Fruit fly (Drosophila melanogaster) whole organism, embryonic: ENCODE results near the gene CG43063.

ENCODE experiments used
- Antp ChIP-seq: fragments of 200-800 bp; sonication (Bioruptor generic); optimal IDR thresholded peaks from 3 replicates; lab custom pipeline; 2016; ENCODE audit warnings: missing biosample characterization, missing genetic modification characterization
- CG10147 ChIP-seq: fragments of 200-800 bp; sonication (Bioruptor generic); optimal IDR thresholded peaks from 2 replicates; lab custom pipeline; 2019; ENCODE audit warnings: missing biosample characterization, mild to moderate bottlenecking, missing genetic modification characterization, moderate library complexity
- CG10543 ChIP-seq: fragments of 200-800 bp; sonication (Bioruptor generic); optimal IDR thresholded peaks from 3 replicates; lab custom pipeline; 2017; ENCODE audit warnings: missing biosample characterization, mild to moderate bottlenecking, missing genetic modification characterization, moderate library complexity
- CG10565 ChIP-seq: fragments of 200-800 bp; sonication (Bioruptor generic); optimal IDR thresholded peaks from 3 replicates; lab custom pipeline; 2016; ENCODE audit warnings: missing biosample characterization, mild to moderate bottlenecking, missing genetic modification characterization
- CG11723 ChIP-seq: fragments of 200-800 bp; sonication (Bioruptor generic); optimal IDR thresholded peaks from 2 replicates; lab custom pipeline; 2017; ENCODE audit warnings: missing biosample characterization, mild to moderate bottlenecking, missing genetic modification characterization
- CG12219 ChIP-seq: fragments of 200-800 bp; sonication (Bioruptor generic); optimal IDR thresholded peaks from 3 replicates; lab custom pipeline; 2018; ENCODE audit warnings: missing biosample characterization, mild to moderate bottlenecking, missing genetic modification characterization
- CG15696 ChIP-seq: fragments of 200-800 bp; sonication (Bioruptor generic); optimal IDR thresholded peaks from 2 replicates; lab custom pipeline; 2019; ENCODE audit warnings: missing biosample characterization, mild to moderate bottlenecking, missing genetic modification characterization, moderate library complexity
- CG17912 ChIP-seq: fragments of 200-800 bp; sonication (Bioruptor generic); optimal IDR thresholded peaks from 2 replicates; lab custom pipeline; 2018; ENCODE audit warnings: missing biosample characterization, mild to moderate bottlenecking, missing genetic modification characterization
- CG18619 ChIP-seq: fragments of 200-800 bp; sonication (Bioruptor generic); optimal IDR thresholded peaks from 3 replicates; lab custom pipeline; 2017; ENCODE audit warnings: missing biosample characterization, mild to moderate bottlenecking, missing genetic modification characterization
- CG3065 ChIP-seq: fragments of 200-800 bp; sonication (Bioruptor generic); optimal IDR thresholded peaks from 2 replicates; lab custom pipeline; 2016; ENCODE audit warnings: missing biosample characterization, missing genetic modification characterization
- CG34376 ChIP-seq: fragments of 200-800 bp; sonication (Bioruptor generic); optimal IDR thresholded peaks from 2 replicates; lab custom pipeline; 2018; ENCODE audit warnings: missing biosample characterization, mild to moderate bottlenecking, missing genetic modification characterization
- CG4730 ChIP-seq: fragments of 200-800 bp; sonication (Bioruptor generic); IDR thresholded peaks from 2 replicates; pipeline ENCODE4 v1.3.6; 2022; ENCODE audit warnings: missing biosample characterization, missing genetic modification characterization
- CG6175 ChIP-seq: fragments of 200-800 bp; sonication (Bioruptor generic); IDR thresholded peaks from 3 replicates; pipeline ENCODE4 v1.3.6; 2022; ENCODE audit warnings: missing biosample characterization, missing genetic modification characterization
- CG6689 ChIP-seq: fragments of 200-800 bp; sonication (Bioruptor generic); IDR thresholded peaks from 2 replicates; pipeline ENCODE4 v1.3.6; 2022; ENCODE audit warnings: missing biosample characterization, missing genetic modification characterization
- CG9727 ChIP-seq: fragments of 200-800 bp; sonication (Bioruptor generic); optimal IDR thresholded peaks from 3 replicates; lab custom pipeline; 2017; ENCODE audit warnings: missing biosample characterization, mild to moderate bottlenecking, missing genetic modification characterization
- CG9817 ChIP-seq: fragments of 200-800 bp; sonication (Bioruptor generic); optimal IDR thresholded peaks from 2 replicates; lab custom pipeline; 2018; ENCODE audit warnings: missing biosample characterization, mild to moderate bottlenecking, missing genetic modification characterization, moderate library complexity
- D19B ChIP-seq: fragments of 200-800 bp; sonication (Bioruptor generic); optimal IDR thresholded peaks from 2 replicates; lab custom pipeline; 2017; ENCODE audit warnings: missing biosample characterization, mild to moderate bottlenecking, missing genetic modification characterization
- Dref ChIP-seq: fragments of 200-800 bp; sonication (Bioruptor generic); IDR thresholded peaks from 2 replicates; pipeline ENCODE4 v1.3.6; 2022; ENCODE audit warnings: missing biosample characterization, missing genetic modification characterization
- HLH3B ChIP-seq: fragments of 200-800 bp; sonication (Bioruptor generic); IDR thresholded peaks from 2 replicates; pipeline ENCODE4 v1.3.6; 2022; ENCODE audit warnings: missing biosample characterization, missing genetic modification characterization
- HLH4C ChIP-seq: fragments of 200-800 bp; sonication (Bioruptor generic); IDR thresholded peaks from 3 replicates; pipeline ENCODE4 v1.3.6; 2022; ENCODE audit warnings: missing biosample characterization, missing genetic modification characterization; ENCODE audit not compliant: partially characterized antibody
- HLH54F ChIP-seq: fragments of 200-800 bp; sonication (Bioruptor generic); optimal IDR thresholded peaks from 3 replicates; lab custom pipeline; 2016; ENCODE audit warnings: missing biosample characterization, missing genetic modification characterization
- Jarid2 ChIP-seq: fragments of 200-800 bp; sonication (Bioruptor generic); optimal IDR thresholded peaks from 3 replicates; lab custom pipeline; 2017; ENCODE audit warnings: mild to moderate bottlenecking, missing biosample characterization, missing genetic modification reagents, missing genetic modification characterization
- Kr ChIP-seq: fragments of 200-800 bp; sonication (Bioruptor generic); optimal IDR thresholded peaks from 2 replicates; lab custom pipeline; 2017; ENCODE audit warnings: missing biosample characterization, mild to moderate bottlenecking, missing genetic modification characterization
- Lim3 ChIP-seq: fragments of 200-800 bp; sonication (Bioruptor generic); IDR thresholded peaks from 2 replicates; pipeline ENCODE4 v1.3.6; 2022; ENCODE audit warnings: missing biosample characterization, missing genetic modification characterization
- Rfx ChIP-seq: fragments of 200-800 bp; sonication (Bioruptor generic); IDR thresholded peaks from 2 replicates; pipeline ENCODE4 v1.3.6; 2022; ENCODE audit warnings: missing biosample characterization, missing genetic modification characterization
- Side ChIP-seq: fragments of 200-800 bp; sonication (Bioruptor generic); optimal IDR thresholded peaks from 2 replicates; lab custom pipeline; 2016; ENCODE audit warnings: missing biosample characterization, missing genetic modification characterization
- Xrp1 ChIP-seq: fragments of 200-800 bp; sonication (Bioruptor generic); IDR thresholded peaks from 2 replicates; pipeline ENCODE4 v1.3.6; 2022; ENCODE audit warnings: missing biosample characterization, missing genetic modification characterization
- YL-1 ChIP-seq: fragments of 200-800 bp; sonication (Bioruptor generic); optimal IDR thresholded peaks from 3 replicates; lab custom pipeline; 2017; ENCODE audit warnings: missing biosample characterization, mild to moderate bottlenecking, missing genetic modification characterization
- aop ChIP-seq: fragments of 200-800 bp; sonication (Bioruptor generic); IDR thresholded peaks from 2 replicates; pipeline ENCODE4 v1.3.6; 2022; ENCODE audit warnings: missing biosample characterization, missing genetic modification characterization
- da ChIP-seq: fragments of 200-800 bp; sonication (Bioruptor generic); optimal IDR thresholded peaks from 2 replicates; lab custom pipeline; 2016; ENCODE audit warnings: missing biosample characterization, missing genetic modification characterization
- disco-r ChIP-seq: fragments of 200-800 bp; sonication (Bioruptor generic); optimal IDR thresholded peaks from 2 replicates; lab custom pipeline; 2016; ENCODE audit warnings: missing biosample characterization, missing genetic modification characterization
- dpn ChIP-seq, 2 experiments: fragments of 200-800 bp; sonication (Bioruptor generic); optimal IDR thresholded peaks; 3 replicates each; lab custom pipeline; 2016; ENCODE audit warnings: missing biosample characterization in 2 of 2, missing genetic modification characterization in 2 of 2
- gce ChIP-seq: fragments of 200-800 bp; sonication (Bioruptor generic); IDR thresholded peaks from 3 replicates; pipeline ENCODE4 v1.3.6; 2022; ENCODE audit warnings: missing biosample characterization, missing genetic modification characterization
- ind ChIP-seq: fragments of 200-800 bp; sonication (Bioruptor generic); optimal IDR thresholded peaks from 3 replicates; lab custom pipeline; 2016; ENCODE audit warnings: missing biosample characterization, missing genetic modification characterization
- kah ChIP-seq: fragments of 200-800 bp; sonication (Bioruptor generic); optimal IDR thresholded peaks from 2 replicates; lab custom pipeline; 2018; ENCODE audit warnings: missing biosample characterization, mild to moderate bottlenecking, missing genetic modification characterization
- klu ChIP-seq: fragments of 200-800 bp; sonication (Bioruptor generic); IDR thresholded peaks from 2 replicates; pipeline ENCODE4 v1.3.6; 2022; ENCODE audit warnings: missing biosample characterization, missing genetic modification characterization
- lilli ChIP-seq: fragments of 200-800 bp; sonication (Bioruptor generic); optimal IDR thresholded peaks from 3 replicates; lab custom pipeline; 2016; ENCODE audit warnings: missing biosample characterization, missing genetic modification characterization
- lmd ChIP-seq: fragments of 200-800 bp; sonication (Bioruptor generic); IDR thresholded peaks from 2 replicates; pipeline ENCODE4 v1.3.6; 2022; ENCODE audit warnings: missing biosample characterization, missing genetic modification characterization
- nerfin-1 ChIP-seq: fragments of 200-800 bp; sonication (Bioruptor generic); optimal IDR thresholded peaks from 3 replicates; lab custom pipeline; 2019; ENCODE audit warnings: missing biosample characterization, mild to moderate bottlenecking, missing genetic modification characterization, moderate library complexity
- pan ChIP-seq, 4 experiments: fragments of >200 bp in 3 of 4; fragments of 200-800 bp in 1 of 4; sonication (Bioruptor generic) in 1 of 4; optimal IDR thresholded peaks in 3 of 4; IDR thresholded peaks in 1 of 4; 2 replicates each; pipeline versions ENCODE4 v1.3.6 to Lab custom; 2017 to 2022; ENCODE audit warnings: missing biosample characterization in 2 of 4, missing genetic modification characterization in 2 of 4, mixed read lengths in 1 of 4
- pum ChIP-seq: fragments of 200-800 bp; sonication (Bioruptor generic); optimal IDR thresholded peaks from 2 replicates; lab custom pipeline; 2016; ENCODE audit warnings: missing biosample characterization, missing genetic modification characterization
- pzg ChIP-seq: fragments of 200-800 bp; sonication (Bioruptor generic); optimal IDR thresholded peaks from 3 replicates; lab custom pipeline; 2018; ENCODE audit warnings: missing biosample characterization, mild to moderate bottlenecking, missing genetic modification characterization, moderate library complexity
- row ChIP-seq: fragments of 200-800 bp; sonication (Bioruptor generic); IDR thresholded peaks from 3 replicates; pipeline ENCODE4 v1.3.6; 2022; ENCODE audit warnings: missing biosample characterization, missing genetic modification characterization
- run ChIP-seq: fragments of 200-800 bp; sonication (Bioruptor generic); optimal IDR thresholded peaks from 3 replicates; lab custom pipeline; 2018; ENCODE audit warnings: missing biosample characterization, mild to moderate bottlenecking, missing genetic modification characterization
- sens-2 ChIP-seq: fragments of 200-800 bp; sonication (Bioruptor generic); IDR thresholded peaks from 2 replicates; pipeline ENCODE4 v1.3.6; 2022; ENCODE audit warnings: missing biosample characterization, missing genetic modification characterization
- sim ChIP-seq: fragments of 200-800 bp; sonication (Bioruptor generic); IDR thresholded peaks from 2 replicates; pipeline ENCODE4 v1.3.6; 2022; ENCODE audit warnings: missing biosample characterization, missing genetic modification characterization
- sqz ChIP-seq: fragments of 200-800 bp; sonication (Bioruptor generic); optimal IDR thresholded peaks from 3 replicates; lab custom pipeline; 2018; ENCODE audit warnings: missing biosample characterization, mild to moderate bottlenecking, missing genetic modification characterization
- trh ChIP-seq: fragments of 200-800 bp; sonication (Bioruptor generic); optimal IDR thresholded peaks from 2 replicates; lab custom pipeline; 2016; ENCODE audit warnings: missing biosample characterization, missing genetic modification characterization
- zen ChIP-seq: fragments of 200-800 bp; sonication (Bioruptor generic); optimal IDR thresholded peaks from 3 replicates; lab custom pipeline; 2018; ENCODE audit warnings: missing biosample characterization, mild to moderate bottlenecking, missing genetic modification characterization, moderate library complexity

CG43063 gene

DNA sequence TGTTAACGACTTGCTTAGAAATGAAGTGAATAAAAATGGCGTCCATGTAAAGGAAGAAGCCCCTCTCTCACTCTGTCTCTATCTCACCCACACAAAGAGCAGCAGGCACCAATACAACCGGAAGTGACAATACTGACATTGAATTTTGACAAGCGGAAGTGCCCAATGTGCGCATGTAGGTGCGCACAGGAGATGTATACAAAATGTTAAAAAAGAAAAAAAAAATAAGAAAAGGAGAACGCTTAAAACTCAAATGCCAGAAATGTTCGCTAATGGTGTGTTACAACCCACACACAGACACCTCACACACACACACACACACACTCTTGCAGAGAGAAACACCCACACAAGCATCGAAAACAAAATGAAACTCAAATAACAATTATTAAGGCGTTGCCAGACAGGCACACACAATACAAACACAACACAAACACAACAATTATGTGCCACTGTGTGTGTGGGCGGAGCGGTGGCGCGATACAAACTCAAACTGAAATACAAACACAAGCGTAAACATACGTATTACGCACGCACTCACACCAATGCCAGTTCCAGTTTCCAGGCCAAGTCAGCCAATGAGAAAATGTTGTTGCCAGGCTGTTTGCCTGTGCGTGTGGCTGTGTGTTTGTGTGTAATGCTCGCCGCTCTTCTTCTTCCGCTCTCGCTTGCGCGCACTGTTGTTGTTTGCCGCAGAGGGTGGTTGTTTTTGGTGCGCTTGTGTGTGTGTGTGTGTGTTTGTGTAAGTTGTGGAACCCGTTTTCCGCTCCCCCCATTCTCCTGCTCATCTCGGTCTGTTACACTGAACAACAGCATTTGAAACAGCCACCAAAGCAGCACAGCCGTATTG is 22.1 kb upstream of the CG43063 start (continued):
- TF ChIP-seq klu (GFP tag; lab: Robert Waterston, UW): peak; percentile 30; the same call in 1 of the 2 replicates
- TF ChIP-seq CG12219 (GFP tag; lab: Kevin White, UChicago): no peak
- peak; percentile 73 for TF ChIP-seq row
- no peak for TF ChIP-seq YL-1
- no peak for TF ChIP-seq CG6175 (GFP tag; lab: Robert Waterston, UW)
- no peak for TF ChIP-seq pum (GFP tag; lab: Kevin White, UChicago)
- no peak for TF ChIP-seq pzg
- TF ChIP-seq Side (GFP tag; lab: Kevin White, UChicago): no peak
- TF ChIP-seq Lim3 (GFP tag; lab: Robert Waterston, UW): no peak
- TF ChIP-seq sens-2 (GFP tag; lab: Robert Waterston, UW): no peak
- TF ChIP-seq run (tag; lab: Kevin White, UChicago): no peak
- TF ChIP-seq aop (GFP tag; lab: Robert Waterston, UW): no peak
- TF ChIP-seq Antp (GFP tag; lab: Kevin White, UChicago): no peak
- peak; percentile 35; the same call in 2 of the 3 replicates for TF ChIP-seq HLH4C (GFP tag; lab: Robert Waterston, UW)
- TF ChIP-seq CG9817 (tag; lab: Kevin White, UChicago): no peak
- TF ChIP-seq HLH3B (GFP tag; lab: Robert Waterston, UW): no peak
- peak; percentile 58 for TF ChIP-seq Jarid2 (GFP tag; lab: Kevin White, UChicago)
- no peak for TF ChIP-seq sim (GFP tag; lab: Robert Waterston, UW)
- TF ChIP-seq trh (GFP tag; lab: Kevin White, UChicago): no peak
- TF ChIP-seq Kr: no peak
- TF ChIP-seq CG18619 (GFP tag; lab: Kevin White, UChicago): no peak
- peak; percentile 63 for TF ChIP-seq zen (tag; lab: Kevin White, UChicago)
- no peak for TF ChIP-seq pan (optimal IDR thresholded peaks at IDR 0.05; lab: Kevin White, UChicago)
- peak in 1 of 2 experiments; percentile 22 for TF ChIP-seq pan (GFP tag; optimal IDR thresholded peaks at IDR 0.05 in 1 of 2, IDR thresholded peaks at IDR 0.05 in 1 of 2)
- TF ChIP-seq HLH54F (GFP tag; lab: Kevin White, UChicago): no peak
- peak; percentile 48 for TF ChIP-seq nerfin-1 (tag; lab: Kevin White, UChicago)
- no peak for TF ChIP-seq gce (GFP tag; lab: Robert Waterston, UW)
- no peak for TF ChIP-seq CG10565 (GFP tag; lab: Kevin White, UChicago)
- TF ChIP-seq CG34376 (GFP tag; lab: Kevin White, UChicago): no peak
- no peak for TF ChIP-seq Rfx (GFP tag; lab: Robert Waterston, UW)
- no peak for TF ChIP-seq Xrp1 (GFP tag; lab: Robert Waterston, UW)
- TF ChIP-seq CG15696 (tag; lab: Kevin White, UChicago): peak; percentile 39
- TF ChIP-seq disco-r (GFP tag; lab: Kevin White, UChicago): no peak
- no peak for TF ChIP-seq Dref (GFP tag; lab: Robert Waterston, UW)
- TF ChIP-seq CG10543: peak; percentile 53
- no peak for TF ChIP-seq dpn (GFP tag; optimal IDR thresholded peaks at IDR 0.05; lab: Kevin White, UChicago)
- TF ChIP-seq lmd (GFP tag; lab: Robert Waterston, UW): no peak; the same call in 1 of the 2 replicates
- no peak for TF ChIP-seq CG6689
- no peak for TF ChIP-seq da (GFP tag; lab: Kevin White, UChicago)
- no peak for TF ChIP-seq CG3065 (GFP tag; lab: Kevin White, UChicago)
- TF ChIP-seq ind (GFP tag; lab: Kevin White, UChicago): no peak
- TF ChIP-seq CG9727 (GFP tag; lab: Kevin White, UChicago): peak; percentile 48
- no peak for TF ChIP-seq CG11723 (GFP tag; lab: Kevin White, UChicago)
- TF ChIP-seq CG17912 (GFP tag; lab: Kevin White, UChicago): no peak
- no peak for TF ChIP-seq lilli (GFP tag; lab: Kevin White, UChicago)
- no peak for TF ChIP-seq CG4730 (GFP tag; lab: Robert Waterston, UW)
- peak; percentile 45 for TF ChIP-seq kah (GFP tag; lab: Kevin White, UChicago)
- no peak for TF ChIP-seq D19B (GFP tag; lab: Kevin White, UChicago)
- no peak for TF ChIP-seq CG10147 (GFP tag; lab: Kevin White, UChicago)
- TF ChIP-seq sqz (GFP tag; lab: Kevin White, UChicago): no peak
